Worm (Caenorhabditis elegans): ENCODE measurements around the gene F59F4.3.

ce11 chrX:15876936-15877335 lies 29.5 kb upstream of the F59F4.3 start:
- TF ChIP-seq pha-4 (tag; optimal IDR thresholded peaks at IDR 0.05), result no peak
- TF ChIP-seq lsy-2 (tag; optimal IDR thresholded peaks at IDR 0.05), result no peak
- TF ChIP-seq nhr-28 (tag; optimal IDR thresholded peaks at IDR 0.05), result no peak
- TF ChIP-seq ces-1 (GFP tag; optimal IDR thresholded peaks at IDR 0.05), result no peak
- TF ChIP-seq lin-13 (tag; optimal IDR thresholded peaks at IDR 0.05), result no peak
- TF ChIP-seq unc-62 (GFP tag; optimal IDR thresholded peaks at IDR 0.05), result no peak
- no peak for TF ChIP-seq mep-1 (tag; optimal IDR thresholded peaks at IDR 0.05)
- TF ChIP-seq nhr-237 (tag; optimal IDR thresholded peaks at IDR 0.05), result no peak
- TF ChIP-seq nhr-12 (tag; optimal IDR thresholded peaks at IDR 0.05), result no peak
- TF ChIP-seq snpc-4 (tag; optimal IDR thresholded peaks at IDR 0.05), result no peak

Measured in whole organism, mixed stage, embryonic.